Worm (Caenorhabditis elegans): Measurements from ENCODE around the gene dop-1.

The dop-1 gene

DNA sequence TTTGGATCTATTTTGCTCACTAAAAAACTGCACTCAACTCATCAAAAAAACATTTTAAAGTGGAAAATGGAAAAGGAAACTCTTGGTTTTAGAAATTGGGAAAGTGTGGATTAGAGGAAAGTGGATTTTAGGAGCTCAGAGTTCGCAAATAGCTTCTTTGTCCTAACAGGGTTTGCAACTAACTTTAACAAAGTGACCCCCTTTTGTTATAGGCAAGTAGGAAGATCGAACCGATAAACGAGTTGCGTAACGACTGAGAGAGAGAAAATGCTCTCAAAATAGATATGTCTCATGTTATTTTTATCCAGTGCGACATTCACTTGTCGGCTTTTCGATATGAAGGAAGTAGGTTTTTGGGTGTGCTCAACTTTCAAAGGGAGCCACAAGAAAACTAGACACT is 7.8 kb upstream of the dop-1 start:
- TF ChIP-seq egl-27 (tag; optimal IDR thresholded peaks at IDR 0.05) (no peak), hmg-11 (tag; optimal IDR thresholded peaks at IDR 0.05) (no peak)

ce11 chrX:4424254-4424653 is 5.6 kb upstream of the dop-1 start:
- TF ChIP-seq pha-4 (tag; optimal IDR thresholded peaks at IDR 0.05) (no peak), fkh-10 (GFP tag; optimal IDR thresholded peaks at IDR 0.05) (peak; percentile 33)

DNA sequence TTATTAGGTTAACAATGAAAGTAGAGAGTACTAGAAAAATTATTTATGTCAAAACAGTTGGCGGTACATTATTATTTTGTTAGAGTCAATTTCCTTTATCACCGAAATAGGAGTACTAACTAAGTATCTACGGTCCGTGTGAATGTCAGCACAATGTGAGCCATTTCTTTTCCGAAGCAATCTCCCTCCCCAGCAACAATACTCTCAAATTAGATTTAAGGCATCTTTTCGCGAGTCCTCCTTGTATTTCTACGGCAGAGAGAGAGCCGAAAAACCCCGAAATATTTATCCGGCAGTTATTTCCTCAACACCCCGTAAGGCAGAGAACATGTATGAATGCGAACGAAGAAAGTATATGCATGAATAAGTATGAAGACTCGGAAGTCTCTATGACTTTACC is 3.4 kb downstream of the dop-1 start:
- TF ChIP-seq snpc-4 (tag; optimal IDR thresholded peaks at IDR 0.05): no peak
- no peak for TF ChIP-seq nhr-25 (tag; optimal IDR thresholded peaks at IDR 0.05)
- no peak for TF ChIP-seq fkh-2 (tag; optimal IDR thresholded peaks at IDR 0.05)
- TF ChIP-seq unc-62 (GFP tag; optimal IDR thresholded peaks at IDR 0.05): no peak
- peak; percentile 50 for TF ChIP-seq fkh-10 (GFP tag; optimal IDR thresholded peaks at IDR 0.05)
- TF ChIP-seq nhr-43 (tag; optimal IDR thresholded peaks at IDR 0.05; ENCODE audit: poor library complexity, severe bottlenecking): no peak

- TF ChIP-seq ztf-4 (tag; optimal IDR thresholded peaks at IDR 0.05): no peak
- no peak for TF ChIP-seq sea-2 (GFP tag; optimal IDR thresholded peaks at IDR 0.05)
- TF ChIP-seq ceh-9 (tag; optimal IDR thresholded peaks at IDR 0.05): no peak
- no peak for TF ChIP-seq mdl-1 (tag; optimal IDR thresholded peaks at IDR 0.05)
- TF ChIP-seq fkh-10 (GFP tag; optimal IDR thresholded peaks at IDR 0.05): no peak
- TF ChIP-seq unc-39 (tag; optimal IDR thresholded peaks at IDR 0.05): no peak
- no peak for TF ChIP-seq lsy-12 (tag; optimal IDR thresholded peaks at IDR 0.05)
- no peak for TF ChIP-seq nhr-67 (tag; optimal IDR thresholded peaks at IDR 0.05)
- no peak for TF ChIP-seq elt-2 (tag; optimal IDR thresholded peaks at IDR 0.05)
- TF ChIP-seq skn-1 (tag; optimal IDR thresholded peaks at IDR 0.05): no peak
- TF ChIP-seq lin-15B (tag; optimal IDR thresholded peaks at IDR 0.05): no peak
- TF ChIP-seq nhr-77 (tag; optimal IDR thresholded peaks at IDR 0.05): no peak
- TF ChIP-seq R02D3.7 (tag; optimal IDR thresholded peaks at IDR 0.05): no peak
- no peak for TF ChIP-seq tbx-2 (tag; optimal IDR thresholded peaks at IDR 0.05)
- no peak for TF ChIP-seq elt-1 (tag; optimal IDR thresholded peaks at IDR 0.05)
- no peak for TF ChIP-seq zag-1 (tag; optimal IDR thresholded peaks at IDR 0.05)
Observed at ce11 chrX:4413206-4413605, 5.4 kb downstream of the dop-1 start.

DNA sequence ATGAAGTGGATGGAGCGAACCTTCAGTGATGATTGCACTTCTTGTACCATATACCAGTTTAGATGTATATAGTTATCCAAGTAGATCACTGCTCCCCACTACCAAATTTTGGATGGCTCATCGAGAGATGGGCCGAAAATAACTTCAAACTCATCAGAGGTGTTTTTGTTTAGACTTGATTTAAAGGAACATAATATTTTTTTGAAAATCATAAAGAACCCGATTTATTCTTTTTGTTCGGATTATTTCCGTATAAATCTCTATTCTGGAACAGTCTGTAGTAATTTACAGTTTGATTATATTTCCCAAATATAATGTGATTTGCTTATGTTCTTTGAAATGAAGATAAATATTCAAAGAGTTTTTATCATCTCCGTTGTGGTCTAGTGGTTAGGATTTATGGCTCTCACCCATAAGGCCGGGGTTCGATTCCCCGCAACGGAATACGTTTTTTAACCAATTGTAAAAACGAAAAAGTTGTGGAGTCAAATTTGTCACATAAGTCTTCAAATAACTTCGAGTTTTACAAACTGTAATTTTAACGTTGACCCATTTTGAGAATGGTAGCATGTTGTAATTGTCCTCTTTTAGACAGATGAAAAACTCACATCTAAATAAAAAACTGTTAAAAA is 8.3 kb downstream of the dop-1 start:
- no peak for TF ChIP-seq egl-5 (tag; optimal IDR thresholded peaks at IDR 0.05)
- TF ChIP-seq nhr-28 (tag; optimal IDR thresholded peaks at IDR 0.05): no peak
- TF ChIP-seq ztf-11 (tag; optimal IDR thresholded peaks at IDR 0.05): no peak
- no peak for TF ChIP-seq pqm-1 (tag; optimal IDR thresholded peaks at IDR 0.05)
- TF ChIP-seq fkh-10 (GFP tag; optimal IDR thresholded peaks at IDR 0.05): no peak
- no peak for TF ChIP-seq nhr-11 (tag; optimal IDR thresholded peaks at IDR 0.05)
- no peak for TF ChIP-seq nhr-43 (tag; optimal IDR thresholded peaks at IDR 0.05; ENCODE audit: poor library complexity, severe bottlenecking)
- TF ChIP-seq nhr-237 (tag; optimal IDR thresholded peaks at IDR 0.05): no peak
- TF ChIP-seq R02D3.7 (tag; optimal IDR thresholded peaks at IDR 0.05): no peak
- no peak for TF ChIP-seq ama-1 (optimal IDR thresholded peaks at IDR 0.05)
- no peak for TF ChIP-seq ceh-16 (tag; optimal IDR thresholded peaks at IDR 0.05)
- TF ChIP-seq jun-1 (tag; optimal IDR thresholded peaks at IDR 0.05): no peak
- TF ChIP-seq eor-1 (tag; optimal IDR thresholded peaks at IDR 0.05): no peak
- no peak for TF ChIP-seq lin-39 (tag; optimal IDR thresholded peaks at IDR 0.05)
- TF ChIP-seq nhr-77 (tag; optimal IDR thresholded peaks at IDR 0.05): no peak
- TF ChIP-seq nhr-67 (tag; optimal IDR thresholded peaks at IDR 0.05): no peak
- no peak for TF ChIP-seq hmg-11 (tag; optimal IDR thresholded peaks at IDR 0.05)
- TF ChIP-seq skn-1 (tag; optimal IDR thresholded peaks at IDR 0.05): no peak
- no peak for TF ChIP-seq unc-39 (tag; optimal IDR thresholded peaks at IDR 0.05)

All from whole organism, L3 larva.